Worm (Caenorhabditis elegans) whole organism, dauer: Measurements from ENCODE around the gene E04F6.8.

ENCODE experiments used
- unc-62 ChIP-seq: sonication (generic microtip); optimal IDR thresholded peaks from 2 replicates; lab custom pipeline; 2017; ENCODE audit warnings: missing biosample characterization, missing genetic modification reagents, missing genetic modification characterization

Gene E04F6.8

DNA sequence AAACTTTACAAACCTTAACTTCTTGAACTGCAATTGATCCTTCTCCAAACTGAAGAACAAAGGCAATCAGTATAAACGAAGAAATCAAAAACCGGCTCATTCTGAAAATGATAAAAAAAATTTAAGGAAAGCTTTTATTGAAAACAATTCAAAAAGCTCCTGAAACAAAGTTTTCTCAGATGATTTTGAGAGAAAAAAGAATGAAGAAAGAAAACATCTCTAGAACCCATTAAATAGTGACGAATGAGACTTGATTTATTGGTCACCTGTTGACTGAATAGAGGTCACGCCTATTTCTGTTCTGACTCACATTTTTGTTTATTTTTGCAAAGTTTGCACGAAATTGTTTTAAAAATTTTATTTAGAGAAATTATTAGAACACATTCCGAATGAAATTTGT, at the start of gene E04F6.8:
Gene E04F6.8 (minus strand): TSS at position 101 of the 400 bp plus-strand sequence.
- no peak for TF ChIP-seq unc-62 (GFP tag; lab: Kevin White, UChicago)

DNA sequence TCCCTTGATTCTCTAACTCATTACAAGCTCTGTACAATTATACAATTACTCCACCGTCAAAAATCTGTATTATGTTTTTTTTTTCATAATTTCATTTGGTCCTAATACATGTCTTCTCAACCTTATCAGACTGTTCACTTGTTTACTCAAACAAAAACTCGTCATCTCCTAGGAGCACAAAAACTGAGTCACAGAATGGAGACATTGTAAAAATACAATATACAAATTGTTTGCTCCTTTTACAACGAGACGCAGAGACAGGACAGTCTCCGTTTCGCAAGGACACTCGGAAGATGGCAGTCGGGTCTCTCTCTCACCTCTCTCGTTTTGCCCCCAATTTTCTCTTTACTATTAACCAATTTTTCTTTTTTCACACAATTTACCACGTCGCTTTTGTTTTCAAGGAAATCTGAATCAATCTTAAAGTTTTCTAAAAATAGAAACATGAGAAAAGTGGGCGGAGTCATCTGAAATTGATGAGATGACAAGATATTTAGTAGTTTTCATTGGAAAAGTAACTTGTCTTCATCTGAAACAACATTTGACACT, 44.5 kb upstream of the E04F6.8 start, which contains the start of gene F32A5.8:
Gene F32A5.8 (plus strand): TSS at position 499 of the 549 bp plus-strand sequence.
- TF ChIP-seq unc-62 (GFP tag; lab: Kevin White, UChicago) = no peak

DNA sequence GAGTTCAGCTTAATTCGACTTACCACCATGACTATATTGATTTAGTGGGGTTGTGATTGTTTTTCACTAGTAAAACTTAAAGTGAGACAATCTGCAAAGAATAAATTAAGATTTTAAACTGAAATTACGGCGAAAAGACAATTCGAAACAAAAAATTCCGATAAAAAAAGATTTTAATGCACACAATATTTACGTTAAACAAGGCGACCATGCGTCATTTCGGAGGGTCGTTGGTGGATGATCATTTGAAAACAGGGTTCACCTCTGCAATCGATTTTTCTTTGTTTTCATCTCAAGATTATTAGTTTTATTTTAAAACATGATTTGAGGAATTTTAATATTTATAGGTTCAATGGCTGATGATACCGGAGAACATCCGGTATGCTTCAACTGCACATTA, 41.9 kb upstream of the E04F6.8 start, which contains the start of gene lsm-4:
Gene lsm-4 (minus strand): TSS at position 91 of the 400 bp plus-strand sequence.
- TF ChIP-seq unc-62 (GFP tag; lab: Kevin White, UChicago) = no peak

DNA sequence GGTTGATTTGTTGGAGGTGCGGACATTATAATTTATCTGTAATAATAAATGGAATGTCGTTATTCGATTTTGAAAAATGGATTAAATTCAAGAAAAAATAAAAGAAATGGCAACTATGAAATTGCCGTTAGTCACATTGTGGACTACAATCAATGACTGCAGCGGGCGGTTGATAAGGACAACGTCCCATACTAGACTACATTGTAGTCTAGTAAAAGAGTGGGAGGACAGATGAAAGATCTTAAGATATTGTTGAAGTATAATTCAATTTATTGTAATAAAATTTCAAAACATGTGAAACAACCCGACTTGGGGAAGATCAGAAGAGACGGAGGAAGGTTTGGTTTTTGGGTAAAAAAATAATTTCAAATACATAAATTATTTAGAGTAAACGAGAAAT, 40.8 kb upstream of the E04F6.8 start, which contains the start of the genes prx-13 and ada-2:
Gene prx-13 (minus strand): TSS at position 38 of the 400 bp plus-strand sequence.
Gene ada-2 (plus strand): TSS at position 282 of the 400 bp plus-strand sequence.
- TF ChIP-seq unc-62 (GFP tag; lab: Kevin White, UChicago) = no peak

DNA sequence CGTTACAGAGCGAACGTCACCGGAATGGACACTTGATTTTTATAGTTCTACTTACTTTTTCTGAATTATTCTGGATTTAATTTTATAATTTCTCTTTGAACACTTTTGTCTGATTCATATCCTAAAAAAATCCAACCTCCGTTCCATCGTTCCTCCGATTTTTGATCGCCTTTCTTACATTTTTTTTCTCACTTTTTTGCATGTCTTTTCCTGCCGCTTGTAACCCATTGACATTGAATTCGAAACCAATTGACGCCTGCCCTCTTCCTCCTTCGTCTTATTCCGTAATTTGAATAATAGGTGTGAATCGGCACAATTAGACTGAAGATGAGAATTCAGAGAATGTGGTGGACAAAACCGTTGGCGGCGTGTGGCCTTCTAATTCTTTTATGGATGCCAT, 34.4 kb upstream of the E04F6.8 start, which contains the start of gene skpo-3:
Gene skpo-3 (plus strand): TSS at position 301 of the 400 bp plus-strand sequence.
- TF ChIP-seq unc-62 (GFP tag; lab: Kevin White, UChicago) = no peak

DNA sequence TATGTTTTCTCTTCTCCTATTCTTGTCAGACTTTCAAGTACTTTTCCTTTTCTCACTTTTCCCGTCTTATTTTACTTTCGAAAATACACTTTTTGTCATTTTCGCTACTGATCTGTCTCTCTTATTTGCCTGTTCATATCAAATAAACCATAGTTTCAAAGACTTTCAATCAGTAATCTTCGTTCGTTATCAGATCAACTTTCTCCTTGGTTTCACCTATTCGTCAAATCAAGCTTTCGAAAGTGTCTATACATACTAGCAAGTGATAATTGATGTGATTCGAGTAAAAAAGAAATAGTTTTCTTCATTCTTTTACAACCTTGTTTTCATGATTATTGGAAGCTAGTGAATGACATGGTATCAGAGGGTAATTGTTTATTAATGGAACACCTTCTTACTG, 31.6 kb upstream of the E04F6.8 start:
- no peak for TF ChIP-seq unc-62 (GFP tag; lab: Kevin White, UChicago)

DNA sequence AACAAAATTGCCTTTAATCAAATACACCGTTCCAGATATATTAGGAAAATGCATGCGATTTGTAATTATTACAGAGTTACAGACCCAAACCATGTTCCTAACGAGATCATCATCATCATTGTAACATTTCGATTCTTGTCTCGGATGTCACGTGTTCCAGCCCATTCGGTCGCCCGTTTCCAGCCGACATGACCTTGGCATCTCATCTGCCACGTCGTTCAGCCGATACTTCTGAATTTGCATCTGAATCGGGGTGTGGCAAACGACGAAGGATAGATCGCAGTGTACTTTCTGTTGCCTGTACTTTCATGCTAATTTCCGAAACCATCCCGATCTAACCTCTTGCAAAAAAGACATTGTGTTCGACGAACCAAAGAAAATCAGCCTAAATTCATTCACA, 28.5 kb upstream of the E04F6.8 start:
- TF ChIP-seq unc-62 (GFP tag; lab: Kevin White, UChicago) = no peak

DNA sequence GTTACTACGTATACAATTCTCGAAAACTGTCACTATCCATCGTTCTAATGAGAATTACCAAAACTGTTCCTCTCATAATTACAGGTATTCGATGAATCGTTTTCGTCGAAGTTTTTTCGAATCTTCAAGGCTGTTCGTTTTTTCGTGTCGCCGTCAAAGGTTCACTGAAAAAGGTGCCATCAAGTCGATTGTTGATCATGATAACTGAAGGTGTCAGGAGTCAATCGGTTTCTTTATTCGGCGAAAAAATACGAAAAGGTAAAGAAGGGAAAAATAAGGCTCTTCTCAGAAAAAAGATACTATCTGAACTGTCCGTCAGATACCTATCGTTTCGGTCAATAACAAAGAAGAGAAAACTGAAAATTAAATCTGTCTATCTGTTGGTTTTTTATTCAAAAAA, 27.6 kb upstream of the E04F6.8 start:
- TF ChIP-seq unc-62 (GFP tag; lab: Kevin White, UChicago) = no peak

DNA sequence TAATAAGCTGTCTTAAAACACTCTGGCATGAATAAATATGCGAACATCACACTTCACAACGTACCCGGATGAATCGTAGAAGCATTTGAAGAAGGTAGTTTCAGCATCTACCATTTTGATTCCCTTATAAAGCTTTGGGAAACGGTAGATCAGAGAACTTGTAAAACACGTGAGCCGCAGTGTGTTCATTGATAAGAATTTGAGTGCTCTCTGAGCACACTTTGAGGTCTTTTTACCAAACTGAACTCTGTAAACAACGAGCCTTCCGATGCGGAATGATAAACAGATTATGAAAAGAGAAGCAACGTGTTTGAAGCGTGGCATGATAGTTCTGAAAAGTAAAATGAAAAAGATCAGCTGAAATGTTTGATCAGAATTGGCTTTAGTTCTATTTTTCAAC, 27.1 kb upstream of the E04F6.8 start, which contains the start of gene aqp-1:
Gene aqp-1 (minus strand): TSS at position 102 of the 400 bp plus-strand sequence.
- TF ChIP-seq unc-62 (GFP tag; lab: Kevin White, UChicago) = no peak

DNA sequence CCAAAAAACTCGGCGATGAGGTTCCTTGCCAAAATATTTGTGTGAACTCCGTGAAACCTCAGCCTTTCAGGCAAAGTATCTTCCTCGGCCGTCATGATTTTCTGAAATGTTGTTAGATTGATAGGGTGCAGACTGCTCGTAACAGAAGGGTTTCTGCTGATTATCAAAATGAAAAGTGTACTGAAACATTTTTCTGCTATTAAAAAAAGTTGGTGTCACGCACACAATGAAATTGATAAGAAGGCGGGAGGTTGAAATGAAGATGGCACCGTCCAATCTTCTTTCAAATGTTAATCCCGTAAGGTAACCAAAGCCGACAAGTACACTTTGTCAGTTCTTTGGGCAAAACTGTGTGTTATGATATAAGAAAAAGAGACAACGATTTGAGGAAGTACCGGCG, 25.8 kb upstream of the E04F6.8 start:
- TF ChIP-seq unc-62 (GFP tag; lab: Kevin White, UChicago) = no peak

DNA sequence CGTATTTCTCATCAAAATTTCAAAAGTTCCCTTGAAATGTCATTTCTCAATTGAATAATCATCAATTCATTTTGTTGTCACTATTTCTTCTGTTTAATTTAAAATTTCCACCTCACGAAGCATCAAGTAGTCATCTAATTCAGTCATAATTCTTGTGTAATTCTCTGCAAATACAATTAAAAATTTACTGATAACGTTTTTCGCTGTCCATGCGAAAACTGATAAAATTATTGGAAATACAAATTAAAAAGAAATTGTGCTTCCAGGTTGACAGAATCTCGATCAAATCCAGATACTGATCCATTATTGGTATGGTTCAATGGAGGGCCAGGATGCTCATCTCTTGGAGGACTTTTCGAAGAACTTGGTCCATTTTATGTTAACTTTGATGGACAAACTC, 22.1 kb upstream of the E04F6.8 start:
- no peak for TF ChIP-seq unc-62 (GFP tag; lab: Kevin White, UChicago)

DNA sequence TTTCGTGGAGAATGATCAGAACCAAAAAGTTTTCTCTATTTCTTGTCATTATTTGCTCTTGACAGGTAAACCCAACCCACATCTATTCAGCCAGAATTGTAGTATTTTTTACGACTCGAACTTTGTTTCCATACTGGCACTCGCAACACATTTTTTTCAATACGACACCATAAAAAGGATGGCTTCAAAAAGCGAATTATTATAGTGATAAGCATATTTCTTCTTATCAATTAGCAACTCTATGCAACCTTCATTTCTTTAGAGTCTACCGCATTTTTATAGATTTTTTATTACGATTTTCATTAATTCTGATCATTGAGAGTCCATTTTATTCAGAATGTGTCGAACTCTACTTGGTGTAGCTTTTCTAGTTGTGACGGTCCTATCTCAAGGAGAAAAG, 21.3 kb upstream of the E04F6.8 start, which contains the start of gene ctsa-3.1:
Gene ctsa-3.1 (plus strand): TSS at position 337 of the 400 bp plus-strand sequence.
- TF ChIP-seq unc-62 (GFP tag; lab: Kevin White, UChicago) = no peak

DNA sequence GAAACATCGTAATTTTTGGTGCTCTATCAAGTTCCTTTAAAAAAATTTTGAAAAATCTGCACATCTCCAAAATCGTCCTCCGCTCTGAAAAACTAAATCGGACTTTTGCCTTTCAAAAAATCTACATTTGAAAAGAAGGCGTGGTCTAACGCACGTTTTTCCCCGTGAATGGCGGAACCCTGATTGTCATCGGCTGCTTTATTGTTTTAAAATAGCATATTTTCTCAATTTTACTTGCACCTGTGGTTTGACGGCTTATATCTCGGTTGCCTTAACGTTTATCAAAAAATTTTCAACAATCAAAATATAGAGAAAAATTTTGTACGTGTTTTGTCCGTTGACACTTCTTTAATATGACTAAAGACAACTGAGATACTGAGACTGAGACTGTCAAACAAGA, 20.8 kb upstream of the E04F6.8 start:
- no peak for TF ChIP-seq unc-62 (GFP tag; lab: Kevin White, UChicago)

DNA sequence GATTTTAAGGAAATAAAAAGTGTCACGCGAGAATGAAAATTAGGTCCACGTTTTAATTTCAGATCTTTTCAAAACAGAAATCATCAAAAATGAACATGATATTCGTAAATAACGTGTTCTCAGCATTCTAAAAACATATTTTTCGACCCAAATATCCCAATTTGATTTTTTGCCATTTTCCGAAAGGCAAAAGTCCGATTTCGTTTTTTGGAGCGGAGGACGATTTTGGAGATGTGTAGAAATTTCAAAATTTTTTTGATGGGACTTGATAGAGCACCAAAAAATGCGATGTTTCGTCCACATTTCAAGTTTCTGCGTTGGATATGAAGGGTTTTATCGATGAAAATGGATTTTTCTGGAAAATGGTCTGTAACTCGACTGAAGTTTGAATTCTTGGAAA, 19.5 kb upstream of the E04F6.8 start:
- no peak for TF ChIP-seq unc-62 (GFP tag; lab: Kevin White, UChicago)

DNA sequence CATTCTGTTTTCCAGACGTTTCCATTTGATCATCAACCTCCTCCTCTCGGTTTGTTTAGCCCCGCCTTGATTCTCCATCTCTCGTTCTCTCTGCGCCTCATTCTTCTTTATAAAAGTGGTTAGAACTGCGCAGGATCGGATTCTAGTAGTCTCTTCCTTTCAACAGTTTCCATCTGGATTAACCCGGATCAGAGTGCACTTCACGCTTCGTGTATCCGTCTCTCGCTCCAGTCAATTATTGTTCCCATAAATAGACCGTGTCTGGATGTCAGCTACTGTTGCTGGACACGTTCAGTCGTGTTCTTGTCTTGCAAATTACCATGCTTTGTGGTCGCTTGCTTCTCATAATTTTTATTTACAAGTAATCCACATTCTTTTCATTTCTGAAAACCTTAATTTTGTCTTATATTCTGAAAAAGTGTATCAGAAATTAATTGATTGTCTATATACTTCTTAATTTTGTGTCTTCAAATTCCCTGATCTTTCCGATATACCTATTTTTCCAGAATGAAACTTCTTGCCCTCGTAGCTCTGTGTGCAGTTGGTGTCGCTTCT, 17.5 kb upstream of the E04F6.8 start, which contains the start of gene F32A5.4:
Gene F32A5.4 (plus strand): TSS at position 505 of the 555 bp plus-strand sequence.
- no peak for TF ChIP-seq unc-62 (GFP tag; lab: Kevin White, UChicago)

DNA sequence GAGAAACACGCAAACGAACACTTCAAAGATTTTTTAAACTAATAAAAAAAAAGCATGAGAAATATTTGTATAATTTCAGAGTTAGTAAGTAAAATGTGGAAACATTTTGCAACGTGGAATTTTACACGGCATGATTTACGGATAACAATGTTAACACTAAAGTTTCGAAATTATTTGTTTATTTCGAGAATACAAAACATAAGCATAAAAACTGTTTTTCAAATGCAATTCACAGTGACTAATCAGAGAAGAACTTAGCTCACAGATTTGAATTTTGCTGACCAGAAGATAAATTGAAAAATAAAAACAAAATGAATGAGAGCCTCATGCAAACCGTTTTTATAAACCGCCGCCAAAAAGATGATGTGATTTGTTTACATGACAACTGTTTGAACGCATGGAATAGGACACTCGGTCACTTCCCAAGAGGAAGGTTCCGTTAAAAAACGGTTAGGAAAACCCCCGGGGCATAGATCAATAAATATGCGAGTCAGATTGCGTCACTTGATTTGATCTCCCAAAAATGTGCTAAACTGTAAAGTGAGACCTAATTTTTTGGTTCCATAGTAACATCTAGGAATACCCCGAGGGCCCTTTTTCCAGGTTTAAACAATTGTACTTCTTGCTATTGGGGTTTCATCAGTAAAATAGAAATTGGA, 14.8 kb upstream of the E04F6.8 start, which contains the start of gene clh-3:
Gene clh-3 (minus strand): TSS at position 51 of the 659 bp plus-strand sequence.
- TF ChIP-seq unc-62 (GFP tag; lab: Kevin White, UChicago) = no peak
